Fruit fly (Drosophila melanogaster) whole organism, adult: ENCODE results near the gene CG17127.

Experiments
- CG7101 ChIP-seq: fragments of 200-800 bp; sonication (Bioruptor generic); optimal IDR thresholded peaks from 2 replicates; lab custom pipeline; 2018; ENCODE audit warnings: missing biosample characterization, mild to moderate bottlenecking, missing genetic modification characterization, moderate library complexity
- Clk ChIP-seq: fragments of 200-800 bp; sonication (Bioruptor generic); optimal IDR thresholded peaks from 2 replicates; lab custom pipeline; 2017; ENCODE audit warnings: missing biosample characterization, missing genetic modification characterization
- bab1 ChIP-seq: fragments of 200-800 bp; sonication (Bioruptor generic); optimal IDR thresholded peaks from 3 replicates; lab custom pipeline; 2019; ENCODE audit warnings: missing biosample characterization, mild to moderate bottlenecking, missing genetic modification characterization, moderate library complexity
- cnc ChIP-seq, 2 experiments: fragments of >200 bp; optimal IDR thresholded peaks; 2 replicates each; lab custom pipeline; 2017
- kay ChIP-seq: fragments of 200-800 bp; sonication (Bioruptor generic); peaks from one replicate; lab custom pipeline; 2016; ENCODE audit warnings: missing biosample characterization, missing genetic modification characterization, borderline replicate concordance

DNA sequence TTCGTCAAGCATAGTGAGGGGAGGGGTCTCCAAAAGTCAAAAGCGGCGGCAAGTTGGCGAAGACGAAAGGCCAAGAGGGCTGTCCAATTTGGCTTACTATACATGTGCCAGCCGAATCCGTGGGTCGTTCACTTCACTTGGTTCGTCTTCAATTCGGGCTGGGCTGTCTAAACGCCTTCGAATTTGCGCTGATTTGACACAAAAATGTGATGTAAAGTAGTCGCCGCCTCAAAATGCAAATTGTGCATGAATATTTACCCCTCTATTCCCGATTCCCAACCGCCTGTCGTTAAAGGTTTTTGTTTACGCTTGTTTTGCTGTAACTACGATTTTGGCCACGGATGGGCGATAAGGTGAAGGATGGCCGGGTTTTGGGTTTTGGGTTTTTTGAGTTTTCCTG, 25.1 kb downstream of the CG17127 start:
- TF ChIP-seq cnc (optimal IDR thresholded peaks at IDR 0.05; lab: Kevin White, UChicago): no peak
- TF ChIP-seq bab1: no peak
- TF ChIP-seq kay (GFP tag; lab: Kevin White, UChicago): no peak
- TF ChIP-seq Clk: no peak
- TF ChIP-seq CG7101: no peak
